Worm (Caenorhabditis elegans): ENCODE results near the gene str-158.

DNA sequence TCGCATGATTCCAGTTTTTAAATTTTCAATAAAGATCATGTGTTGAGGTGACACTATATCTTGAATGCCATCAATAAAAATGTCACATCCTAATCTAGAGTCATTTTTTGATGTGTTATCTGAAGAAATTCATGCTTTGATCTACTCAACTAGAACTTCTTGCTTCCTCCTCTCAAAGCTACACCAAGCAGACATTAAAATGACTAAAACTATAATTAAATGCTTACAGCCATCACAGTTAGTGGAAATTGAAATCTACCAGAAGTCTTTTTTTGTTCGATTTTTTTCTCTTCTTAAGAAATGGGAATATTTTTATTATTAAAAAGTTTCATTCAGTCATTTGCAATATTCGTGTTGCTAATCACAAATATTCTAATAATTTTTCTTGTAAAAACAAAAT, at the start of gene str-158:
- TF ChIP-seq hnd-1 (tag; optimal IDR thresholded peaks at IDR 0.05) (no peak), ceh-13 (GFP tag; optimal IDR thresholded peaks at IDR 0.05) (no peak), ceh-36 (tag; optimal IDR thresholded peaks at IDR 0.05) (no peak), ama-1 (optimal IDR thresholded peaks at IDR 0.05) (no peak), B0310.2 (tag; optimal IDR thresholded peaks at IDR 0.05) (no peak), tbx-11 (GFP tag; IDR thresholded peaks at IDR 0.05) (no peak)

All from whole organism, early embryonic.